Worm (Caenorhabditis elegans): ENCODE measurements around the gene ZC132.11.

Gene ZC132.11

ce11 chrV:4346325-4346724, 47.8 kb upstream of the ZC132.11 start, which contains the start of gene hpo-18:
Gene hpo-18 (minus strand): TSS chrV:4346425.
- TF ChIP-seq F10E7.11 (tag; optimal IDR thresholded peaks at IDR 0.05): no peak
- no peak for TF ChIP-seq mcd-1 (GFP tag; IDR thresholded peaks at IDR 0.05)
- no peak for TF ChIP-seq ztf-3 (GFP tag; optimal IDR thresholded peaks at IDR 0.05)
- TF ChIP-seq hrde-1 (tag; optimal IDR thresholded peaks at IDR 0.05; ENCODE audit: borderline replicate concordance): no peak
- no peak for TF ChIP-seq dox-1 (GFP tag; IDR thresholded peaks at IDR 0.05)
- TF ChIP-seq ets-4 (GFP tag; optimal IDR thresholded peaks at IDR 0.05): no peak
- TF ChIP-seq zfh-2 (GFP tag; conservative IDR thresholded peaks at IDR 0.05): no peak
- no peak for TF ChIP-seq pbrm-1 (GFP tag; IDR thresholded peaks at IDR 0.05)
- no peak for TF ChIP-seq snpc-4 (GFP tag; optimal IDR thresholded peaks at IDR 0.05)
- no peak for TF ChIP-seq snpc-4 (tag; optimal IDR thresholded peaks at IDR 0.05)

ce11 chrV:4345714-4346113, 47.2 kb upstream of the ZC132.11 start, which contains the start of gene figl-1:
Gene figl-1 (minus strand): TSS chrV:4345999.
- TF ChIP-seq somi-1 (GFP tag; optimal IDR thresholded peaks at IDR 0.05) (no peak), madf-3 (GFP tag; IDR thresholded peaks at IDR 0.05) (0 out of 2 replicates have a peak, but pooled peaks have one; percentile 59), F52B5.7 (tag; optimal IDR thresholded peaks at IDR 0.05) (no peak), sptf-2 (GFP tag; optimal IDR thresholded peaks at IDR 0.05) (no peak), pbrm-1 (GFP tag; IDR thresholded peaks at IDR 0.05) (peak; percentile 23; the same call in 1 of the 2 replicates), ceh-40 (GFP tag; IDR thresholded peaks at IDR 0.05) (no peak), madf-8 (GFP tag; conservative IDR thresholded peaks at IDR 0.05) (no peak), ama-1 (optimal IDR thresholded peaks at IDR 0.05) (no peak), ama-1 (GFP tag; optimal IDR thresholded peaks at IDR 0.05) (no peak), K12H6.12 (tag; optimal IDR thresholded peaks at IDR 0.05) (no peak), rcor-1 (GFP tag; IDR thresholded peaks at IDR 0.05) (no peak), F55B11.4 (tag; optimal IDR thresholded peaks at IDR 0.05; ENCODE audit: borderline replicate concordance, insufficient read depth) (no peak), lsl-1 (GFP tag; optimal IDR thresholded peaks at IDR 0.05) (no peak), tlf-1 (GFP tag; optimal IDR thresholded peaks at IDR 0.05) (no peak), ztf-6 (GFP tag; IDR thresholded peaks at IDR 0.05) (no peak), mel-28 (tag; optimal IDR thresholded peaks at IDR 0.05; ENCODE audit: borderline replicate concordance) (no peak), Y95B8A.8 (GFP tag; IDR thresholded peaks at IDR 0.05) (no peak), T26A5.8 (tag; optimal IDR thresholded peaks at IDR 0.05) (no peak), ztf-18 (tag; optimal IDR thresholded peaks at IDR 0.05) (no peak), F57A8.1 (GFP tag; optimal IDR thresholded peaks at IDR 0.05) (no peak), C17E4.6 (GFP tag; IDR thresholded peaks at IDR 0.05) (no peak), ztf-26 (tag; optimal IDR thresholded peaks at IDR 0.05) (no peak), ztf-25 (GFP tag; IDR thresholded peaks at IDR 0.05) (no peak), dpl-1 (GFP tag; optimal IDR thresholded peaks at IDR 0.05) (no peak), nfyb-1 (GFP tag; IDR thresholded peaks at IDR 0.05) (peak; percentile 56), F23B12.7 (tag; optimal IDR thresholded peaks at IDR 0.05; ENCODE audit: insufficient read depth) (no peak), F49E8.2 (tag; optimal IDR thresholded peaks at IDR 0.05; ENCODE audit: insufficient read depth) (peak; percentile 27), Y79H2A.3 (GFP tag; conservative IDR thresholded peaks at IDR 0.05) (no peak), F37B4.10 (GFP tag; IDR thresholded peaks at IDR 0.05) (no peak), unc-130 (GFP tag; optimal IDR thresholded peaks at IDR 0.05) (no peak), rec-8 (tag; optimal IDR thresholded peaks at IDR 0.05) (no peak), ccch-3 (GFP tag; optimal IDR thresholded peaks at IDR 0.05) (no peak), repo-1 (tag; optimal IDR thresholded peaks at IDR 0.05) (no peak), let-526 (GFP tag; IDR thresholded peaks at IDR 0.05) (no peak), nfya-1 (tag; optimal IDR thresholded peaks at IDR 0.05; ENCODE audit: borderline replicate concordance, insufficient read depth) (no peak), lin-40 (tag; optimal IDR thresholded peaks at IDR 0.05) (no peak), B0019.2 (GFP tag; conservative IDR thresholded peaks at IDR 0.05) (no peak), K11D2.4 (GFP tag; IDR thresholded peaks at IDR 0.05) (no peak), zim-3 (tag; optimal IDR thresholded peaks at IDR 0.05) (peak; percentile 12)

Data from whole organism, young adult.